Worm (Caenorhabditis elegans): Measurements from ENCODE around the gene F10E9.2.
A peak's percentile ranks its signal among the peaks of the same experiment; 100 is the strongest.

The F10E9.2 gene

ce11 chrIII:8319100-8319499, 6.6 kb downstream of the F10E9.2 start, which contains the start of gene F10E9.11 (continued):
- TF ChIP-seq pbrm-1 (GFP tag; IDR thresholded peaks at IDR 0.05), result peak; percentile 78
- TF ChIP-seq egl-18 (GFP tag; IDR thresholded peaks at IDR 0.05), result no peak
- TF ChIP-seq lsl-1 (GFP tag; optimal IDR thresholded peaks at IDR 0.05), result peak; percentile 69
- TF ChIP-seq hmg-20 (GFP tag; IDR thresholded peaks at IDR 0.05), result peak; percentile 44; the same call in 1 of the 2 replicates
- TF ChIP-seq him-1 (tag; optimal IDR thresholded peaks at IDR 0.05), result peak; percentile 63
- peak; percentile 5 for TF ChIP-seq pha-4 (tag; optimal IDR thresholded peaks at IDR 0.05)
- no peak for TF ChIP-seq ets-4 (GFP tag; optimal IDR thresholded peaks at IDR 0.05)
- peak; percentile 67 for TF ChIP-seq attf-5 (GFP tag; optimal IDR thresholded peaks at IDR 0.05)
- TF ChIP-seq hlh-26 (GFP tag; conservative IDR thresholded peaks at IDR 0.05), result no peak
- peak; percentile 74 for TF ChIP-seq B0019.2 (GFP tag; conservative IDR thresholded peaks at IDR 0.05)
- no peak for TF ChIP-seq snpc-4 (GFP tag; optimal IDR thresholded peaks at IDR 0.05)
- peak in 2 of 4 experiments; percentile 37 to 56 for TF ChIP-seq snpc-4 (tag; optimal IDR thresholded peaks at IDR 0.05)
- TF ChIP-seq Y67H2A.10 (GFP tag; conservative IDR thresholded peaks at IDR 0.05), result no peak; the same call in 1 of the 2 replicates
- TF ChIP-seq F49E8.2 (tag; optimal IDR thresholded peaks at IDR 0.05; ENCODE audit: insufficient read depth), result peak; percentile 13
- peak; percentile 62 for TF ChIP-seq ekl-4 (GFP tag; IDR thresholded peaks at IDR 0.05)
- TF ChIP-seq madf-6 (GFP tag; IDR thresholded peaks at IDR 0.05), result peak; percentile 84
- TF ChIP-seq akir-1 (GFP tag; optimal IDR thresholded peaks at IDR 0.05), result peak; percentile 75
- peak; percentile 64 for TF ChIP-seq nfyb-1 (GFP tag; IDR thresholded peaks at IDR 0.05)
- no peak for TF ChIP-seq F39B2.1 (GFP tag; IDR thresholded peaks at IDR 0.05)
- peak; percentile 82 for TF ChIP-seq lir-1 (GFP tag; conservative IDR thresholded peaks at IDR 0.05)
- TF ChIP-seq snpc-3.4 (tag; optimal IDR thresholded peaks at IDR 0.05), result no peak
- TF ChIP-seq tbx-9 (tag; optimal IDR thresholded peaks at IDR 0.05; ENCODE audit: borderline replicate concordance), result no peak
- TF ChIP-seq egl-44 (GFP tag; IDR thresholded peaks at IDR 0.05), result no peak
- TF ChIP-seq rcor-1 (GFP tag; IDR thresholded peaks at IDR 0.05), result peak; percentile 82
- TF ChIP-seq cebp-2 (GFP tag; IDR thresholded peaks at IDR 0.05), result no peak
- TF ChIP-seq nfya-1 (tag; optimal IDR thresholded peaks at IDR 0.05; ENCODE audit: borderline replicate concordance, insufficient read depth), result no peak
- TF ChIP-seq aptf-2 (GFP tag; conservative IDR thresholded peaks at IDR 0.05), result 0 out of 2 replicates have a peak, but pooled peaks have one; percentile 37
- TF ChIP-seq tbp1 (GFP tag; optimal IDR thresholded peaks at IDR 0.05), result peak; percentile 57
- no peak for TF ChIP-seq Y53F4B.3 (GFP tag; IDR thresholded peaks at IDR 0.05)
- TF ChIP-seq snpc-1.1 (tag; optimal IDR thresholded peaks at IDR 0.05; ENCODE audit: insufficient read depth), result peak; percentile 45
- TF ChIP-seq lin-40 (tag; optimal IDR thresholded peaks at IDR 0.05), result peak; percentile 42
- TF ChIP-seq dox-1 (GFP tag; IDR thresholded peaks at IDR 0.05), result peak; percentile 92
- TF ChIP-seq madf-8 (GFP tag; conservative IDR thresholded peaks at IDR 0.05), result peak; percentile 69
- TF ChIP-seq efl-1 (GFP tag; optimal IDR thresholded peaks at IDR 0.05), result peak; percentile 90
- TF ChIP-seq dpl-1 (GFP tag; optimal IDR thresholded peaks at IDR 0.05), result peak; percentile 88
- peak; percentile 32 for TF ChIP-seq xnd-1 (tag; optimal IDR thresholded peaks at IDR 0.05)
- TF ChIP-seq hsf-1 (GFP tag; IDR thresholded peaks at IDR 0.05), result 0 out of 2 replicates have a peak, but pooled peaks have one; percentile 5
- TF ChIP-seq let-526 (GFP tag; IDR thresholded peaks at IDR 0.05), result peak; percentile 81
- no peak for TF ChIP-seq F57A8.1 (GFP tag; optimal IDR thresholded peaks at IDR 0.05)
- peak; percentile 36 for TF ChIP-seq chd-7 (tag; optimal IDR thresholded peaks at IDR 0.05)
- peak; percentile 88 for TF ChIP-seq ZK185.1 (tag; optimal IDR thresholded peaks at IDR 0.05; ENCODE audit: poor library complexity, severe bottlenecking)
- 0 out of 2 replicates have a peak, but pooled peaks have one; percentile 25 for TF ChIP-seq cebp-1 (GFP tag; IDR thresholded peaks at IDR 0.05)
- TF ChIP-seq cebp-1 (tag; optimal IDR thresholded peaks at IDR 0.05), result no peak
- TF ChIP-seq ztf-22 (GFP tag; optimal IDR thresholded peaks at IDR 0.05), result no peak
- no peak for TF ChIP-seq F57C9.4 (tag; optimal IDR thresholded peaks at IDR 0.05)
- TF ChIP-seq rec-8 (tag; optimal IDR thresholded peaks at IDR 0.05), result peak in 1 of 2 experiments; percentile 66
- peak; percentile 28 for TF ChIP-seq tlf-1 (GFP tag; optimal IDR thresholded peaks at IDR 0.05)
